Fruit fly (Drosophila melanogaster): ENCODE measurements around the gene CG1695.

CG1695 gene

dm6 chrX:20434534-20434933 lies 784 bp downstream of the CG1695 start (continued):
- peak; percentile 69 for TF ChIP-seq CG2678 (tag; optimal IDR thresholded peaks at IDR 0.05)
- TF ChIP-seq zf30C (GFP tag; optimal IDR thresholded peaks at IDR 0.05): peak; percentile 50
- no peak for TF ChIP-seq CG15011 (GFP tag; optimal IDR thresholded peaks at IDR 0.05)
- TF ChIP-seq gro (GFP tag; optimal IDR thresholded peaks at IDR 0.05): peak; percentile 5
- TF ChIP-seq CG11696 (GFP tag; IDR thresholded peaks at IDR 0.05): no peak
- no peak for TF ChIP-seq CG13624 (GFP tag; optimal IDR thresholded peaks at IDR 0.05)
- no peak for TF ChIP-seq ash1 (GFP tag; optimal IDR thresholded peaks at IDR 0.05)
- TF ChIP-seq PHDP (tag; optimal IDR thresholded peaks at IDR 0.05): peak; percentile 33
- peak; percentile 41 for TF ChIP-seq CG7839 (tag; optimal IDR thresholded peaks at IDR 0.05)
- peak; percentile 48 for TF ChIP-seq CG13424 (tag; optimal IDR thresholded peaks at IDR 0.05)
- TF ChIP-seq NfI (GFP tag; optimal IDR thresholded peaks at IDR 0.05): peak; percentile 56
- no peak for TF ChIP-seq CG18764 (GFP tag; optimal IDR thresholded peaks at IDR 0.05)
- TF ChIP-seq Fer3 (tag; optimal IDR thresholded peaks at IDR 0.05): peak; percentile 22
- no peak for TF ChIP-seq tll (GFP tag; optimal IDR thresholded peaks at IDR 0.05)
- TF ChIP-seq sim (GFP tag; IDR thresholded peaks at IDR 0.05): no peak
- no peak for TF ChIP-seq CG12104 (GFP tag; optimal IDR thresholded peaks at IDR 0.05)
- no peak; the same call in 1 of the 2 replicates for TF ChIP-seq seq (GFP tag; IDR thresholded peaks at IDR 0.05)
- TF ChIP-seq CG1024 (GFP tag; IDR thresholded peaks at IDR 0.05): no peak
- TF ChIP-seq CG13123 (GFP tag; optimal IDR thresholded peaks at IDR 0.05): no peak
- TF ChIP-seq Nf-YB (GFP tag; optimal IDR thresholded peaks at IDR 0.05): no peak
- TF ChIP-seq CG11723 (GFP tag; optimal IDR thresholded peaks at IDR 0.05): no peak
- no peak for TF ChIP-seq stwl (tag; optimal IDR thresholded peaks at IDR 0.05)
- TF ChIP-seq ERR (GFP tag; optimal IDR thresholded peaks at IDR 0.05): no peak
- TF ChIP-seq CG11504 (tag; optimal IDR thresholded peaks at IDR 0.05): peak; percentile 62
- TF ChIP-seq CG3726 (GFP tag; IDR thresholded peaks at IDR 0.05): no peak
- TF ChIP-seq fd3F (GFP tag; optimal IDR thresholded peaks at IDR 0.05): no peak
- peak; percentile 0 for TF ChIP-seq Myb (GFP tag; optimal IDR thresholded peaks at IDR 0.05)
- TF ChIP-seq Max (GFP tag; optimal IDR thresholded peaks at IDR 0.05): no peak
- peak; percentile 2 for TF ChIP-seq Deaf1 (tag; optimal IDR thresholded peaks at IDR 0.05)
- no peak for TF ChIP-seq CG11247 (GFP tag; IDR thresholded peaks at IDR 0.05)
- peak; percentile 83 for TF ChIP-seq Med (GFP tag)
- TF ChIP-seq CG4424 (GFP tag; optimal IDR thresholded peaks at IDR 0.05): peak; percentile 2
- TF ChIP-seq CG11085 (GFP tag; IDR thresholded peaks at IDR 0.05): no peak
- TF ChIP-seq CG14667 (GFP tag; IDR thresholded peaks at IDR 0.05): no peak
- TF ChIP-seq twi (tag; optimal IDR thresholded peaks at IDR 0.05): no peak
- no peak for TF ChIP-seq CG7357 (GFP tag; IDR thresholded peaks at IDR 0.05)
- TF ChIP-seq CG10209 (GFP tag; optimal IDR thresholded peaks at IDR 0.05): peak; percentile 3
- TF ChIP-seq dpn (GFP tag; optimal IDR thresholded peaks at IDR 0.05): peak; percentile 8 to 26
- TF ChIP-seq h (optimal IDR thresholded peaks at IDR 0.05): no peak
- no peak for TF ChIP-seq cas (GFP tag; IDR thresholded peaks at IDR 0.05)
- no peak for TF ChIP-seq Sry-δ (GFP tag; optimal IDR thresholded peaks at IDR 0.05)
- TF ChIP-seq sug (tag; optimal IDR thresholded peaks at IDR 0.05): peak; percentile 27
- TF ChIP-seq CG17328 (GFP tag; IDR thresholded peaks at IDR 0.05): no peak
- TF ChIP-seq CG11695 (GFP tag; IDR thresholded peaks at IDR 0.05): no peak
- TF ChIP-seq CG10654 (GFP tag; optimal IDR thresholded peaks at IDR 0.05): no peak
- TF ChIP-seq gcm (GFP tag; optimal IDR thresholded peaks at IDR 0.05): no peak
- peak; percentile 13 for TF ChIP-seq CG13775 (GFP tag; optimal IDR thresholded peaks at IDR 0.05)
- no peak for TF ChIP-seq CG6813 (GFP tag; optimal IDR thresholded peaks at IDR 0.05)
- TF ChIP-seq Aef1 (GFP tag; IDR thresholded peaks at IDR 0.05): no peak
- no peak for TF ChIP-seq D19B (GFP tag; optimal IDR thresholded peaks at IDR 0.05)
- TF ChIP-seq lilli (GFP tag; optimal IDR thresholded peaks at IDR 0.05): peak; percentile 49
- no peak for TF ChIP-seq CG11456 (GFP tag; IDR thresholded peaks at IDR 0.05)

Measured in whole organism, embryonic.